Fruit fly (Drosophila melanogaster) whole organism, embryonic: ENCODE data around the gene Cpr30B.

Experiments
- Bteb2 ChIP-seq: fragments of 200-800 bp; sonication (Bioruptor generic); optimal IDR thresholded peaks from 2 replicates; lab custom pipeline; 2016; ENCODE audit warnings: missing biosample characterization, missing genetic modification characterization
- CG11504 ChIP-seq: fragments of 200-800 bp; sonication (Bioruptor generic); optimal IDR thresholded peaks from 3 replicates; lab custom pipeline; 2019; ENCODE audit warnings: missing biosample characterization, mild to moderate bottlenecking, missing genetic modification characterization, moderate library complexity
- CG12155 ChIP-seq: fragments of 200-800 bp; sonication (Bioruptor generic); optimal IDR thresholded peaks from 3 replicates; lab custom pipeline; 2016; ENCODE audit warnings: missing biosample characterization, missing genetic modification characterization
- CG12236 ChIP-seq: fragments of 200-800 bp; sonication (Bioruptor generic); optimal IDR thresholded peaks from 2 replicates; lab custom pipeline; 2016; ENCODE audit warnings: missing biosample characterization, missing genetic modification characterization
- CG13424 ChIP-seq: fragments of 200-800 bp; sonication (Bioruptor generic); optimal IDR thresholded peaks from 2 replicates; lab custom pipeline; 2019; ENCODE audit warnings: missing biosample characterization, mild to moderate bottlenecking, missing genetic modification characterization, moderate library complexity
- CG13624 ChIP-seq: fragments of 200-800 bp; sonication (Bioruptor generic); optimal IDR thresholded peaks from 2 replicates; lab custom pipeline; 2016; ENCODE audit warnings: missing biosample characterization, missing genetic modification characterization
- CG13894 ChIP-seq: fragments of 200-800 bp; sonication (Bioruptor generic); optimal IDR thresholded peaks from 3 replicates; lab custom pipeline; 2018; ENCODE audit warnings: missing biosample characterization, mild to moderate bottlenecking, missing genetic modification characterization, moderate library complexity
- CG15601 ChIP-seq: fragments of 200-800 bp; sonication (Bioruptor generic); optimal IDR thresholded peaks from 3 replicates; lab custom pipeline; 2019; ENCODE audit warnings: missing biosample characterization, mild to moderate bottlenecking, missing genetic modification characterization, moderate library complexity
- CG16863 ChIP-seq: fragments of 200-800 bp; sonication (Bioruptor generic); optimal IDR thresholded peaks from 3 replicates; lab custom pipeline; 2016; ENCODE audit warnings: missing biosample characterization, missing genetic modification characterization
- CG17912 ChIP-seq: fragments of 200-800 bp; sonication (Bioruptor generic); optimal IDR thresholded peaks from 2 replicates; lab custom pipeline; 2018; ENCODE audit warnings: missing biosample characterization, mild to moderate bottlenecking, missing genetic modification characterization
- CG2120 ChIP-seq: fragments of 200-800 bp; sonication (Bioruptor generic); optimal IDR thresholded peaks from 3 replicates; lab custom pipeline; 2016; ENCODE audit warnings: missing biosample characterization, missing genetic modification characterization
- CG30403 ChIP-seq: fragments of 200-800 bp; sonication (Bioruptor generic); optimal IDR thresholded peaks from 3 replicates; lab custom pipeline; 2016; ENCODE audit warnings: missing biosample characterization, missing genetic modification characterization
- CG32772 ChIP-seq: fragments of 200-800 bp; sonication (Bioruptor generic); IDR thresholded peaks from 2 replicates; pipeline ENCODE4 v1.3.6; 2022; ENCODE audit warnings: missing biosample characterization, missing genetic modification characterization
- CG3281 ChIP-seq: fragments of 200-800 bp; sonication (Bioruptor generic); optimal IDR thresholded peaks from 3 replicates; lab custom pipeline; 2017; ENCODE audit warnings: missing biosample characterization, mild to moderate bottlenecking, missing genetic modification characterization
- CG4282 ChIP-seq: fragments of 200-800 bp; sonication (Bioruptor generic); optimal IDR thresholded peaks from 2 replicates; lab custom pipeline; 2016; ENCODE audit warnings: missing biosample characterization, missing genetic modification characterization
- CG4730 ChIP-seq: fragments of 200-800 bp; sonication (Bioruptor generic); IDR thresholded peaks from 2 replicates; pipeline ENCODE4 v1.3.6; 2022; ENCODE audit warnings: missing biosample characterization, missing genetic modification characterization
- CG7372 ChIP-seq: fragments of 200-800 bp; sonication (Bioruptor generic); IDR thresholded peaks from 2 replicates; pipeline ENCODE4 v1.3.6; 2022; ENCODE audit warnings: missing biosample characterization, missing genetic modification characterization
- CG8388 ChIP-seq: fragments of 200-800 bp; sonication (Bioruptor generic); optimal IDR thresholded peaks from 2 replicates; lab custom pipeline; 2019; ENCODE audit warnings: missing biosample characterization, mild to moderate bottlenecking, missing genetic modification characterization, moderate library complexity
- Dip3 ChIP-seq: fragments of 200-800 bp; sonication (Bioruptor generic); optimal IDR thresholded peaks from 3 replicates; lab custom pipeline; 2016; ENCODE audit warnings: missing biosample characterization, missing genetic modification characterization
- Doc2 ChIP-seq: fragments of 200-800 bp; sonication (Bioruptor generic); IDR thresholded peaks from 2 replicates; pipeline ENCODE4 v1.3.6; 2022; ENCODE audit warnings: missing biosample characterization, missing genetic modification characterization
- E2f2 ChIP-seq: fragments of 200-800 bp; sonication (Bioruptor generic); IDR thresholded peaks from 2 replicates; pipeline ENCODE4 v1.3.6; 2022; ENCODE audit warnings: missing biosample characterization, missing genetic modification characterization
- Eip74EF ChIP-seq, 2 experiments: fragments of 200-800 bp in 1 of 2; fragments of >200 bp in 1 of 2; sonication (Bioruptor generic) in 1 of 2; optimal IDR thresholded peaks; 2 replicates each; lab custom pipeline; 2017 to 2019; ENCODE audit warnings: missing biosample characterization in 2 of 2, missing genetic modification characterization in 2 of 2, mild to moderate bottlenecking in 1 of 2, moderate library complexity in 1 of 2
- Elba2 ChIP-seq: fragments of 200-800 bp; sonication (Bioruptor generic); optimal IDR thresholded peaks from 3 replicates; lab custom pipeline; 2016; ENCODE audit warnings: missing biosample characterization, missing genetic modification characterization
- Ets65A ChIP-seq: fragments of 200-800 bp; sonication (Bioruptor generic); peaks from one replicate; lab custom pipeline; 2016; ENCODE audit warnings: missing biosample characterization, missing genetic modification characterization
- Fer1 ChIP-seq: fragments of 200-800 bp; sonication (Bioruptor generic); optimal IDR thresholded peaks from 2 replicates; lab custom pipeline; 2017; ENCODE audit warnings: missing biosample characterization, mild to moderate bottlenecking, missing genetic modification characterization
- Fer3 ChIP-seq: fragments of 200-800 bp; sonication (Bioruptor generic); optimal IDR thresholded peaks from 2 replicates; lab custom pipeline; 2018; ENCODE audit warnings: missing biosample characterization, mild to moderate bottlenecking, missing genetic modification characterization, moderate library complexity
- H2.0 ChIP-seq: fragments of 200-800 bp; sonication (Bioruptor generic); IDR thresholded peaks from 2 replicates; pipeline ENCODE4 v1.3.6; 2022; ENCODE audit warnings: missing biosample characterization, missing genetic modification characterization
- HLHmδ ChIP-seq: fragments of 200-800 bp; sonication (Bioruptor generic); optimal IDR thresholded peaks from 2 replicates; lab custom pipeline; 2018; ENCODE audit warnings: missing biosample characterization, mild to moderate bottlenecking, missing genetic modification characterization, moderate library complexity
- Hey ChIP-seq: fragments of 200-800 bp; sonication (Bioruptor generic); optimal IDR thresholded peaks from 3 replicates; lab custom pipeline; 2018; ENCODE audit warnings: missing biosample characterization, mild to moderate bottlenecking, missing genetic modification characterization
- Med ChIP-seq: fragments of 200-800 bp; sonication (Bioruptor generic); peaks from one replicate; lab custom pipeline; 2016; ENCODE audit warnings: missing biosample characterization, missing genetic modification characterization, mild to moderate bottlenecking, inconsistent platforms, moderate library complexity
- Rfx ChIP-seq: fragments of 200-800 bp; sonication (Bioruptor generic); IDR thresholded peaks from 2 replicates; pipeline ENCODE4 v1.3.6; 2022; ENCODE audit warnings: missing biosample characterization, missing genetic modification characterization
- Scr ChIP-seq: fragments of 200-800 bp; sonication (Bioruptor generic); IDR thresholded peaks from 2 replicates; pipeline ENCODE4 v1.3.6; 2022; ENCODE audit warnings: missing biosample characterization, missing genetic modification characterization; ENCODE audit not compliant: partially characterized antibody
- Vsx1 ChIP-seq: fragments of 200-800 bp; sonication (Bioruptor generic); optimal IDR thresholded peaks from 2 replicates; lab custom pipeline; 2017; ENCODE audit warnings: missing biosample characterization, mild to moderate bottlenecking, missing genetic modification characterization, missing genetic modification reagents
- caup ChIP-seq: fragments of 200-800 bp; sonication (Bioruptor generic); optimal IDR thresholded peaks from 3 replicates; lab custom pipeline; 2017; ENCODE audit warnings: missing biosample characterization, mild to moderate bottlenecking, missing genetic modification characterization, moderate library complexity; ENCODE audit not compliant: severe bottlenecking
- ci ChIP-seq: fragments of 200-800 bp; sonication (Bioruptor generic); IDR thresholded peaks from 3 replicates; pipeline ENCODE4 v1.3.6; 2022; ENCODE audit warnings: missing biosample characterization, missing genetic modification characterization
- crol ChIP-seq: fragments of 200-800 bp; sonication (Bioruptor generic); IDR thresholded peaks from 2 replicates; pipeline ENCODE4 v1.3.6; 2022; ENCODE audit warnings: missing biosample characterization, missing genetic modification characterization
- exex ChIP-seq: fragments of 200-800 bp; sonication (Bioruptor generic); optimal IDR thresholded peaks from 4 replicates; lab custom pipeline; 2018; ENCODE audit warnings: missing biosample characterization, mild to moderate bottlenecking, missing genetic modification characterization, moderate library complexity
- gcm ChIP-seq: fragments of 200-800 bp; sonication (Bioruptor generic); optimal IDR thresholded peaks from 2 replicates; lab custom pipeline; 2019; ENCODE audit warnings: missing biosample characterization, mild to moderate bottlenecking, missing genetic modification characterization, moderate library complexity
- hth ChIP-seq: fragments of >200 bp; optimal IDR thresholded peaks from 2 replicates; lab custom pipeline; 2017; ENCODE audit warnings: inconsistent platforms
- jing ChIP-seq: fragments of 200-800 bp; sonication (Bioruptor generic); optimal IDR thresholded peaks from 2 replicates; lab custom pipeline; 2018; ENCODE audit warnings: missing biosample characterization, mild to moderate bottlenecking, missing genetic modification characterization
- klu ChIP-seq: fragments of 200-800 bp; sonication (Bioruptor generic); IDR thresholded peaks from 2 replicates; pipeline ENCODE4 v1.3.6; 2022; ENCODE audit warnings: missing biosample characterization, missing genetic modification characterization
- knrl ChIP-seq: fragments of 200-800 bp; sonication (Bioruptor generic); IDR thresholded peaks from 3 replicates; pipeline ENCODE4 v1.3.6; 2022; ENCODE audit warnings: missing biosample characterization, missing genetic modification characterization; ENCODE audit not compliant: partially characterized antibody
- lab ChIP-seq: fragments of 200-800 bp; sonication (Bioruptor generic); optimal IDR thresholded peaks from 3 replicates; lab custom pipeline; 2017; ENCODE audit warnings: missing biosample characterization, missing genetic modification characterization, mild to moderate bottlenecking, moderate library complexity, missing genetic modification reagents
- oc ChIP-seq: fragments of 200-800 bp; sonication (Bioruptor generic); optimal IDR thresholded peaks from 2 replicates; lab custom pipeline; 2018; ENCODE audit warnings: missing biosample characterization, mild to moderate bottlenecking, missing genetic modification characterization, moderate library complexity
- otp ChIP-seq: fragments of 200-800 bp; sonication (Bioruptor generic); IDR thresholded peaks from 3 replicates; pipeline ENCODE4, ENCODE4 v1.3.6; 2022; ENCODE audit warnings: missing biosample characterization, missing genetic modification characterization
- pum ChIP-seq: fragments of 200-800 bp; sonication (Bioruptor generic); optimal IDR thresholded peaks from 2 replicates; lab custom pipeline; 2016; ENCODE audit warnings: missing biosample characterization, missing genetic modification characterization
- row ChIP-seq: fragments of 200-800 bp; sonication (Bioruptor generic); IDR thresholded peaks from 3 replicates; pipeline ENCODE4 v1.3.6; 2022; ENCODE audit warnings: missing biosample characterization, missing genetic modification characterization
- salm ChIP-seq: fragments of 200-800 bp; sonication (Bioruptor generic); optimal IDR thresholded peaks from 2 replicates; lab custom pipeline; 2018; ENCODE audit warnings: missing biosample characterization, mild to moderate bottlenecking, missing genetic modification characterization
- sc ChIP-seq, 3 experiments: fragments of >200 bp in 2 of 3; fragments of 200-800 bp in 1 of 3; sonication (Bioruptor generic) in 1 of 3; optimal IDR thresholded peaks; 2 replicates in 2 of 3; 3 replicates in 1 of 3; lab custom pipeline; 2017; ENCODE audit warnings: mild to moderate bottlenecking in 1 of 3, missing biosample characterization in 1 of 3, missing genetic modification characterization in 1 of 3, missing genetic modification reagents in 1 of 3
- sr ChIP-seq: fragments of 200-800 bp; sonication (Bioruptor generic); IDR thresholded peaks from 3 replicates; pipeline ENCODE4 v1.3.6; 2022; ENCODE audit warnings: missing biosample characterization, missing genetic modification characterization
- tin ChIP-seq: fragments of 200-800 bp; sonication (Bioruptor generic); optimal IDR thresholded peaks from 3 replicates; lab custom pipeline; 2016; ENCODE audit warnings: missing biosample characterization, missing genetic modification characterization
- zf30C ChIP-seq: fragments of 200-800 bp; sonication (Bioruptor generic); optimal IDR thresholded peaks from 3 replicates; lab custom pipeline; 2018; ENCODE audit warnings: missing biosample characterization, mild to moderate bottlenecking, missing genetic modification characterization

Gene Cpr30B

dm6 chr2L:9564527-9564926 lies 21.8 kb downstream of the Cpr30B start (continued):
- peak; percentile 49 for TF ChIP-seq Fer3 (tag; lab: Kevin White, UChicago)
- no peak for TF ChIP-seq E2f2 (GFP tag; lab: Robert Waterston, UW)
- TF ChIP-seq Eip74EF (GFP tag; optimal IDR thresholded peaks at IDR 0.05; lab: Kevin White, UChicago): peak in 1 of 2 experiments; percentile 25
- no peak for TF ChIP-seq jing (GFP tag; lab: Kevin White, UChicago)
- no peak for TF ChIP-seq Scr (GFP tag; lab: Robert Waterston, UW)
- TF ChIP-seq hth: no peak
- TF ChIP-seq HLHmδ (GFP tag; lab: Kevin White, UChicago): no peak
- no peak for TF ChIP-seq tin
- no peak for TF ChIP-seq otp
- no peak for TF ChIP-seq salm (tag; lab: Kevin White, UChicago)
- no peak for TF ChIP-seq ci
- TF ChIP-seq Bteb2: no peak
- peak; percentile 0 for TF ChIP-seq caup
- peak; percentile 21 for TF ChIP-seq Vsx1 (GFP tag; lab: Kevin White, UChicago)
- no peak for TF ChIP-seq zf30C (GFP tag; lab: Kevin White, UChicago)
- no peak for TF ChIP-seq H2.0 (GFP tag; lab: Robert Waterston, UW)
- TF ChIP-seq CG16863: no peak
- TF ChIP-seq CG15601: no peak
- TF ChIP-seq Fer1 (GFP tag; lab: Kevin White, UChicago): peak; percentile 54
- TF ChIP-seq exex (tag; lab: Kevin White, UChicago): no peak
- TF ChIP-seq CG12155 (GFP tag; lab: Kevin White, UChicago): no peak
- no peak for TF ChIP-seq Doc2
- TF ChIP-seq klu (GFP tag; lab: Robert Waterston, UW): peak; percentile 10; the same call in 1 of the 2 replicates
- no peak for TF ChIP-seq CG13624 (GFP tag; lab: Kevin White, UChicago)
- no peak for TF ChIP-seq CG4282 (GFP tag; lab: Kevin White, UChicago)
- no peak for TF ChIP-seq CG12236
- TF ChIP-seq knrl (GFP tag; lab: Robert Waterston, UW): no peak
- TF ChIP-seq CG3281 (GFP tag; lab: Kevin White, UChicago): peak; percentile 48
- no peak for TF ChIP-seq CG13894 (tag; lab: Kevin White, UChicago)
- TF ChIP-seq lab (GFP tag; lab: Kevin White, UChicago): peak; percentile 66
- peak; percentile 52 for TF ChIP-seq CG2120 (GFP tag; lab: Kevin White, UChicago)
- TF ChIP-seq CG17912 (GFP tag; lab: Kevin White, UChicago): no peak
- no peak for TF ChIP-seq Hey (tag; lab: Kevin White, UChicago)
- no peak for TF ChIP-seq Dip3 (GFP tag; lab: Kevin White, UChicago)
- TF ChIP-seq CG30403 (GFP tag; lab: Kevin White, UChicago): peak; percentile 50
- TF ChIP-seq oc: no peak
- no peak for TF ChIP-seq Elba2 (GFP tag; lab: Kevin White, UChicago)

dm6 chr2L:9565387-9565786 lies 22.7 kb downstream of the Cpr30B start, which contains the start of gene CG46468:
Gene CG46468 (minus strand): TSS chr2L:9565438.
- no peak for TF ChIP-seq pum (GFP tag; lab: Kevin White, UChicago)
- 0 out of 3 replicates have a peak, but pooled peaks have one; percentile 17 for TF ChIP-seq row (GFP tag; lab: Robert Waterston, UW)
- no peak for TF ChIP-seq CG8388
- peak; percentile 10 for TF ChIP-seq Ets65A (GFP tag; lab: Kevin White, UChicago)
- 0 out of 2 replicates have a peak, but pooled peaks have one; percentile 10 for TF ChIP-seq CG4730 (GFP tag; lab: Robert Waterston, UW)
- TF ChIP-seq Med: peak; percentile 38
- TF ChIP-seq CG13424 (tag; lab: Kevin White, UChicago): no peak
- no peak for TF ChIP-seq CG11504 (tag; lab: Kevin White, UChicago)
- TF ChIP-seq CG32772 (GFP tag; lab: Robert Waterston, UW): peak; percentile 11; the same call in 1 of the 2 replicates
- peak; percentile 55; the same call in 2 of the 3 replicates for TF ChIP-seq sr (GFP tag; lab: Robert Waterston, UW)
- no peak for TF ChIP-seq sc (optimal IDR thresholded peaks at IDR 0.05; lab: Kevin White, UChicago)
- no peak for TF ChIP-seq sc (GFP tag; optimal IDR thresholded peaks at IDR 0.05; lab: Kevin White, UChicago)
- peak; percentile 71 for TF ChIP-seq crol
- TF ChIP-seq CG7372 (GFP tag; lab: Robert Waterston, UW): 0 out of 2 replicates have a peak, but pooled peaks have one; percentile 9
- 0 out of 2 replicates have a peak, but pooled peaks have one; percentile 20 for TF ChIP-seq Rfx
- TF ChIP-seq gcm (GFP tag; lab: Kevin White, UChicago): no peak
- TF ChIP-seq, all 482 proteins: peak for 9
